Worm (Caenorhabditis elegans): ENCODE results near the gene mip-2.

Gene mip-2

DNA sequence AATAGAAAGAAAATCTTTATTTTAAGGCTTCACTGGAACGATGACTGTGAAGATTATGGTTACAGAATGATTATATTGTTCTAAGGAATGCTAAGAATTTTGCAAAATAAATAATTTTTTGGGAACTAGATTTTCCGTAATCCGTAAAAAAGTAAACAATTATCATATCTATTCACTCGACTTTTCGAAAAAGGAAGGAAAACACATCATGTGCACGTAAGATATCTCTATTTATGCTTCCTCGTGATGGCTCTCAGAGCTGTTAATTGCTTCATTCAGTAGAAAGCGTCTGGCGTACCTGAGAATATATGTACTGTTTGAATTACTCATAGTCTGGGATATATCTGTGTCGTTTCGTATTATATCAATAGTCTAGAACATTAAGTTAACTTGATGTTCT, 52.0 kb downstream of the mip-2 start, which contains the start of gene srd-11:
srd-11 (minus strand) TSS at position 101 of the 400 bp plus-strand sequence.
- no peak for TF ChIP-seq elt-2 (tag; optimal IDR thresholded peaks at IDR 0.05)
- no peak for TF ChIP-seq efl-1 (optimal IDR thresholded peaks at IDR 0.05)
- peak in 1 of 2 experiments; percentile 26 for TF ChIP-seq efl-1 (GFP tag; optimal IDR thresholded peaks at IDR 0.05 in 1 of 2)

All from whole organism, L1 larva.